Fruit fly (Drosophila melanogaster) Kc167 (cell line): Measurements from ENCODE around the gene CalpC.

Source experiments
- Sin3A ChIP-seq: fragments of >200 bp; optimal IDR thresholded peaks from 2 replicates; lab custom pipeline; 2018; ENCODE audit warnings: missing external identifiers
- h ChIP-seq: fragments of >200 bp; optimal IDR thresholded peaks from 3 replicates; lab custom pipeline; 2018; ENCODE audit warnings: missing external identifiers

DNA sequence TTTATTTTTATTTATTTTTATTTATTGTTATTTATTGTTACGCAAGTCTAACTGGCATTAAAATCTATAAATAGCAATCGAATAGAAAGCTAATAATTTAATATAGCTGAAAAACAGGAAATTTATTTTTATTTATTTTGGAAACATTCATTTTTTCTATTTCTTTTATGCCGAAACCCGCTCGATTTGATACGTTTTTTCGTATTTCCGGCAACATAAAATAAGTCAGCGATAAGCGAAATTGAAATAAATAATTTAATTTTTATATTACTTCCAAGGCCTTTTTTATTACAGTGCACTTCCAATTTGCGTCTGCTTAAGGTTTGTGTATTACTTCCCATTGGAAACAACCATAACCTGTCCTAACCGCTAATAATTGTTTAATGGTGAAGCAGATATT lies 46.4 kb downstream of the CalpC start:
- no peak for TF ChIP-seq h
- no peak for TF ChIP-seq Sin3A (lab: Kevin White, UChicago)
